Worm (Caenorhabditis elegans): ENCODE measurements around the gene C08E8.1.

C08E8.1 gene

ce11 chrV:18331086-18331485 is 31.2 kb downstream of the C08E8.1 start, which contains the start of gene B0462.4:
Gene B0462.4 (minus strand): TSS chrV:18331186.
- TF ChIP-seq lim-6 (tag; optimal IDR thresholded peaks at IDR 0.05) (no peak), F13H6.1 (tag; optimal IDR thresholded peaks at IDR 0.05) (no peak), tbx-2 (tag; optimal IDR thresholded peaks at IDR 0.05) (no peak), C08G9.2 (tag; optimal IDR thresholded peaks at IDR 0.05) (no peak), zip-5 (tag; optimal IDR thresholded peaks at IDR 0.05) (no peak), pha-2 (tag; optimal IDR thresholded peaks at IDR 0.05) (no peak), dmd-4 (tag; optimal IDR thresholded peaks at IDR 0.05; ENCODE audit: borderline replicate concordance) (no peak), ceh-24 (tag; optimal IDR thresholded peaks at IDR 0.05) (no peak), gmeb-2 (tag; optimal IDR thresholded peaks at IDR 0.05) (no peak), odd-2 (tag; optimal IDR thresholded peaks at IDR 0.05) (no peak), fkh-6 (tag; optimal IDR thresholded peaks at IDR 0.05) (no peak), ttx-3 (tag; optimal IDR thresholded peaks at IDR 0.05) (no peak), pax-1 (tag; optimal IDR thresholded peaks at IDR 0.05) (no peak), fax-1 (tag; optimal IDR thresholded peaks at IDR 0.05) (no peak), pros-1 (tag; optimal IDR thresholded peaks at IDR 0.05) (no peak), syd-9 (tag; optimal IDR thresholded peaks at IDR 0.05) (no peak), pha-4 (tag; optimal IDR thresholded peaks at IDR 0.05) (no peak), lin-11 (tag; optimal IDR thresholded peaks at IDR 0.05) (no peak), elt-2 (tag; optimal IDR thresholded peaks at IDR 0.05) (no peak), nhr-11 (tag; optimal IDR thresholded peaks at IDR 0.05) (no peak)

- TF ChIP-seq hlh-15 (tag; optimal IDR thresholded peaks at IDR 0.05) (no peak), pros-1 (tag; optimal IDR thresholded peaks at IDR 0.05) (no peak), tbx-7 (tag; optimal IDR thresholded peaks at IDR 0.05) (no peak), hlh-13 (GFP tag; optimal IDR thresholded peaks at IDR 0.05) (no peak), ceh-18 (tag; optimal IDR thresholded peaks at IDR 0.05) (no peak), lim-6 (tag; optimal IDR thresholded peaks at IDR 0.05) (no peak), ceh-45 (GFP tag; IDR thresholded peaks at IDR 0.05) (no peak), dve-1 (tag; optimal IDR thresholded peaks at IDR 0.05) (no peak), unc-55 (GFP tag; optimal IDR thresholded peaks at IDR 0.05) (no peak), ceh-22 (tag; optimal IDR thresholded peaks at IDR 0.05) (no peak), nhr-232 (tag; optimal IDR thresholded peaks at IDR 0.05) (no peak), elt-2 (tag; optimal IDR thresholded peaks at IDR 0.05) (no peak), ceh-31 (tag; optimal IDR thresholded peaks at IDR 0.05) (no peak), ets-4 (tag; optimal IDR thresholded peaks at IDR 0.05) (no peak), ceh-14 (tag; optimal IDR thresholded peaks at IDR 0.05) (no peak), fkh-10 (GFP tag; optimal IDR thresholded peaks at IDR 0.05) (no peak), sox-2 (GFP tag; IDR thresholded peaks at IDR 0.05) (no peak), K09A11.1 (tag; optimal IDR thresholded peaks at IDR 0.05; ENCODE audit: insufficient read depth) (no peak), unc-3 (GFP tag; conservative IDR thresholded peaks at IDR 0.05) (no peak), unc-3 (tag; optimal IDR thresholded peaks at IDR 0.05) (no peak), npax-4 (tag; optimal IDR thresholded peaks at IDR 0.05) (no peak)
Observed at ce11 chrV:18324525-18324924, 37.8 kb downstream of the C08E8.1 start.

- no peak for TF ChIP-seq fkh-10 (GFP tag; optimal IDR thresholded peaks at IDR 0.05)
- no peak for TF ChIP-seq K09A11.1 (tag; optimal IDR thresholded peaks at IDR 0.05; ENCODE audit: insufficient read depth)
- TF ChIP-seq zip-5 (tag; optimal IDR thresholded peaks at IDR 0.05): no peak
- TF ChIP-seq ceh-45 (GFP tag; IDR thresholded peaks at IDR 0.05): no peak
- no peak for TF ChIP-seq tbx-7 (tag; optimal IDR thresholded peaks at IDR 0.05)
- no peak for TF ChIP-seq lim-6 (tag; optimal IDR thresholded peaks at IDR 0.05)
- TF ChIP-seq hlh-8 (tag; optimal IDR thresholded peaks at IDR 0.05): no peak
Observed at ce11 chrV:18323231-18323630, 39.1 kb downstream of the C08E8.1 start, which contains the start of gene B0462.5. Gene B0462.5 (minus strand): TSS chrV:18323331.

Measured in whole organism, late embryonic.